Fruit fly (Drosophila melanogaster) whole organism: ENCODE data around the gene vri.

Experiments used
- CG8478 ChIP-seq: fragments of >200 bp; optimal IDR thresholded peaks from 2 replicates; lab custom pipeline; 2018; ENCODE audit warnings: inconsistent platforms
- Dll ChIP-seq: fragments of >200 bp; optimal IDR thresholded peaks from 2 replicates; lab custom pipeline; 2017
- EcR ChIP-seq, 2 experiments: fragments of >200 bp; optimal IDR thresholded peaks; 2 replicates each; lab custom pipeline; 2017; ENCODE audit warnings: missing biosample characterization in 2 of 2, missing genetic modification characterization in 2 of 2, missing genetic modification reagents in 2 of 2
- pan ChIP-seq: fragments of >200 bp; optimal IDR thresholded peaks from 2 replicates; lab custom pipeline; 2017
- psq ChIP-seq: fragments of >200 bp; optimal IDR thresholded peaks from 2 replicates; lab custom pipeline; 2017
- usp ChIP-seq: fragments of >200 bp; optimal IDR thresholded peaks from 2 replicates; lab custom pipeline; 2017; ENCODE audit warnings: missing biosample characterization, missing genetic modification characterization, mixed read lengths

The vri gene

dm6 chr2L:5288721-5289120, at the start of gene vri:
Gene vri, plus strand, starts transcription at chr2L:5288944.
- TF ChIP-seq EcR (GFP tag; optimal IDR thresholded peaks at IDR 0.05; lab: Kevin White, UChicago) (no peak), psq (no peak)

DNA sequence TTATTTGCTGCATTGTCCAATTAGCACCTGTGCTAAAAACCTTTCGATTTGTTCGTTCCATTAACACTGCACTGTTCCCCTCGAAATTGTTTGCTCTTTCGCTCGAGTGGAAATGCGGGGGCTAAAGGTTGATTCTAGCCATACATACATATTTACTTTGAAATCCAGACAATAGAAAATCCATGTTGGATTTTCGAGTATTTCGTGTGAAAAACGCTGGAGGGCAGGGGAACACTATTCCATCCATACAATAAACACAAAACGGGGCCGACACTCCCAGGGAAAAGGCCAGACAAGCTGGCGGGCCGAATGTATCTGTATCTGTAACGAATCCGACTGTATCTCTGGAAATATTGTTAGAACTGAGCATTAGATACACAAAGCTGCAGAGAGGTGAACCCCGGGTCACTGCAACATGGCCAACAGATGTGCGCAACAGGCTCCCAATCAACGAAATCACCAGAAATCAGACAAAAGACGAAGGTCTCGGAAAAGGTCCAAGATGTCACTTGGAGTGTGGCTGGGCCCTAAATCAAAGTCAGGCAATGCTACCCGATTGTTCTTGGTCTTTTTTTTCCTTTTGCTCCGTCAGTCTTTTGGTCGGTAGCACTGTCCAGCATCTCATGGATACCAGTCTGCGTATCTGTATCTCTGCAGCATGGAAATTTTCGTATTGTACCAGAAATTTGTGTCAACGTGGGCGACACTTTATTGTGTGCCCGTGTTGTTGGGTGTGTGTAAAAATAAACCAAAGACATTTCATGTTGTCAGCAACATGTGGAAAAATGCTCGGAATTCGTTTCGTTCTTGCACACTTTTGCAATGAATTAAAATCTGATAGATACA, 49.1 kb upstream of the vri start:
- no peak for TF ChIP-seq usp
- TF ChIP-seq psq: no peak
- TF ChIP-seq CG8478 (lab: Kevin White, UChicago): no peak
- TF ChIP-seq Dll (lab: Kevin White, UChicago): no peak
- no peak for TF ChIP-seq EcR (GFP tag; optimal IDR thresholded peaks at IDR 0.05; lab: Kevin White, UChicago)
- no peak for TF ChIP-seq pan (lab: Kevin White, UChicago)

DNA sequence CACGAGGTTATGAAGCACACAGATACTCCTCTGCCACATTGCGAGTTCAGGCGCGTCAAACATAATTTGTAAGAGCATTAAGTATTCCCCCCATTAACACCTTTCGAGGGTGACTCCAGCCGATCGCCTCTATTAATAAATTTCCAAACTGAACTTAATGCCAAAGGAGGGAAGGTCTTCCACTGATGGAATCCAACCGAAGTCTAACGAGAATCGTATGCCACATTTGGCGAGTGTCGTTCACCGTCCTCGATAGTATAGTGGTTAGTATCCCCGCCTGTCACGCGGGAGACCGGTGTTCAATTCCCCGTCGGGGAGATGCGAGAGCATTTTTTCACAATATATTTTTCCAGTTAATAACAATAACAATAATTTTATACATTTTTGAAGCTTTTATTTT, 48.2 kb upstream of the vri start:
- TF ChIP-seq EcR (GFP tag; optimal IDR thresholded peaks at IDR 0.05; lab: Kevin White, UChicago): no peak
- TF ChIP-seq usp: no peak
- TF ChIP-seq CG8478 (lab: Kevin White, UChicago): no peak
- no peak for TF ChIP-seq psq
- TF ChIP-seq pan (lab: Kevin White, UChicago): no peak
- no peak for TF ChIP-seq Dll (lab: Kevin White, UChicago)

DNA sequence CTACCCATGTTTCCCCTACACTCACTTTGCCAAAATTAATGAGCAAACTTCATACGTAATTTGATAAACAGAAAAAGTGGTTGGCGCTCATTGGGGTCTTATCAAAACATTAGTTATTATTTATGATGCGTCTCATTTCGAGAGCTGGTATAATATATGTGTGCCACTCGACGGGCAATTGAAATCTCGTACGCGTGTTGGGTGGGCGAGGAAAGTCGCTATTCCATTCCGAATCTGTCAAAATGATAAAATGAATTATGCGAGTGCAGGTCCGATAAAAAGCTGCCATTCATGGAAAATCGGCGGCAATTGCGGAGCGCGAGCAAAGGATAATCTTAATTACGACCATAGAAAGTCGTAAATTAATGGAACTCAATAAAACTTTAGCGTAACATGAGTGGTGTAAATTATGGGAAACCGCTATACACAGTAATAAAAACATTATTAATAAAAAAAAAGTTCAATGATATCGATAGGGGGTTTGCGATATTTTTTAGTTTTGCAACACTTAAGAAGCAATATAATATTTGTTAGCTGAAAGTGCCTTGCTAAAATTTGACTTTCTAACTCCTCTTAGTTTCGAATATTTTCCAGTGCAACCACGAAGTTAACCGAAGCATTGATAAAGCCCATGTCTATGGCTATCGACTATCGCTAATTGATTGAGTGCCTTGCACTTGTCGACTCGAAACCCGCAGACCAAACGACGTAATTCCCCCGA, 46.4 kb upstream of the vri start:
- TF ChIP-seq psq (no peak), pan (lab: Kevin White, UChicago) (no peak), EcR (GFP tag; optimal IDR thresholded peaks at IDR 0.05; lab: Kevin White, UChicago) (no peak), CG8478 (lab: Kevin White, UChicago) (no peak), usp (no peak), Dll (lab: Kevin White, UChicago) (no peak)

- TF ChIP-seq CG8478 (lab: Kevin White, UChicago) (no peak), pan (lab: Kevin White, UChicago) (no peak), usp (no peak), Dll (lab: Kevin White, UChicago) (no peak), EcR (GFP tag; optimal IDR thresholded peaks at IDR 0.05; lab: Kevin White, UChicago) (no peak), psq (no peak)
These were observed 43.3 kb upstream of the vri start for dm6 chr2L:5245363-5245892.

DNA sequence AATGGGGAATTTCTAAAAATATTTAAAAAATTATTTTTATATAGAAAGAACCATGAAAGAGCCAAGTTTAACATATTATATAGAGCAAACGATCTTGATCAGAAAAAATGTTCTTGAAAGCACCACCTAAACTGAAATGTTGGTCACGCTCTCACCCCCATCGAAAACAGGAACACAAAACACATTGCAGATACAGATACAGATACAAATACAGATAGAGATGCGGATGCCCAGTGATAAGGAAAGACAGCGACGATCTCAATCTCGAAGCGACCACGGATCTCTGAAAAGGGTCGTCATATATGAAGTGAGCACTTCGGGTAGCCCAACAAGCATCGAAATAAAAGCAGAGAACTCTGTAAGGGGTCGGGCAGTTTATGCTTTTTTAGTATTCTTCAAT, 41.4 kb upstream of the vri start:
- TF ChIP-seq EcR (GFP tag; optimal IDR thresholded peaks at IDR 0.05; lab: Kevin White, UChicago) (no peak), CG8478 (lab: Kevin White, UChicago) (no peak), usp (no peak), pan (lab: Kevin White, UChicago) (no peak), Dll (lab: Kevin White, UChicago) (no peak), psq (no peak)

DNA sequence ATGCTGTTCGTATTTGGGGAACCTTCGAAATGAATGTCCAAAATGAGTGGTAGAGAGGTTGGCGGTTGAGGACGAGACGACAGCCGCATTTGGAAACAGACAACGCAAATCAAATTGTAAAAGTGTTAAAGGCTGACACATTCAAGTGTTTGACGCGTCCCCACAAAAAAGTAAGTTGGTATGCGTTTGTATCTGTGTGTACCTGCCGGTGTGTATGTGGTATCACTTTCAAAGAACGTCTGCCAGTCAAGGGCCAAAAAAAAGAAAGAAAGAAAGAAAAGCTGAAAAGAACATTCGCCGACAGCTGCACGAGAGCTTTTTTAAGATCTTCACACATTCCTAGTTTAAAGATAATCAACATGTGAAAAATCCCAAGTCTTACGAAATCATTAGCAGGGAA, 40.9 kb upstream of the vri start:
- TF ChIP-seq CG8478 (lab: Kevin White, UChicago): no peak
- TF ChIP-seq pan (lab: Kevin White, UChicago): no peak
- TF ChIP-seq Dll (lab: Kevin White, UChicago): no peak
- no peak for TF ChIP-seq EcR (GFP tag; optimal IDR thresholded peaks at IDR 0.05; lab: Kevin White, UChicago)
- no peak for TF ChIP-seq usp
- TF ChIP-seq psq: no peak

DNA sequence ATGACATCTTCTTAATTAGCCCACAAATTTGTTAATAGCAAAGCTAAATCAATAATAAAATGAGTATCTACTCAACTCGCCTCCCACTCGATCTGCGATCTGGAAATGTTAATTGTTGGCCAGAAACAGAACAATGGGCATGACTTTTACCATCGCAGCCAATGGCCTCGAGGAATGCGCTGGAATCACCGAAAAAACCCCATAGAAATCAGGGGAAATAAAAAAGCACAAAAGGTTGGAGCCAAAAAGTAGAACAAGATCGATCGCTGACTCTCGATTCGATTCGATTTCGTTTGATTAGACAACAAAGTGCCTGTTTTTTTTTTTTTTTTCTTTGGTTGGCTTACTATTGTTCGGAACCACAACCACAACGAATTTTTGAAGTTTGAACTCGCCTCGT, 40.2 kb upstream of the vri start:
- TF ChIP-seq EcR (GFP tag; optimal IDR thresholded peaks at IDR 0.05; lab: Kevin White, UChicago) (no peak), psq (no peak), usp (no peak), pan (lab: Kevin White, UChicago) (no peak), Dll (lab: Kevin White, UChicago) (no peak), CG8478 (lab: Kevin White, UChicago) (no peak)

DNA sequence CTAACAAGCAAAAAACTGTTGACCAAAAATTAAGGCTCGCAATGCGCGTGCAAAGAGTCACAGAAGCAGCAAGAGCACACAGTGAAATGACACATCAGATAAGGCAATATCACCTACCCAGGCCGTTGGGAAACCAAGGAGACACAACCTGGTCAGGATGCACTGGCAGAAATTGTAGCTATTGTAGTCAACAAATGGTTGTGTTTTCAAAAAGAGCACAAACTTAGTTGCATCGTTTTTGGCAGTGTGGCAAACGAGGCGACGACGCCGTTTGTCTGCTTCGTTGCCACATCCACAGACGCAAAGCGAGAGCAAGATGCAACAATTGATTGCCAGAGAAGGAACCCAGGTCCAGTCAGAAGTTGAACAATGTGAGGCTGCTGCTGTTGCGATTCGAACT, 39.0 kb upstream of the vri start:
- TF ChIP-seq CG8478 (lab: Kevin White, UChicago) (no peak), psq (no peak), usp (no peak), Dll (lab: Kevin White, UChicago) (no peak), pan (lab: Kevin White, UChicago) (no peak), EcR (GFP tag; optimal IDR thresholded peaks at IDR 0.05; lab: Kevin White, UChicago) (no peak)

DNA sequence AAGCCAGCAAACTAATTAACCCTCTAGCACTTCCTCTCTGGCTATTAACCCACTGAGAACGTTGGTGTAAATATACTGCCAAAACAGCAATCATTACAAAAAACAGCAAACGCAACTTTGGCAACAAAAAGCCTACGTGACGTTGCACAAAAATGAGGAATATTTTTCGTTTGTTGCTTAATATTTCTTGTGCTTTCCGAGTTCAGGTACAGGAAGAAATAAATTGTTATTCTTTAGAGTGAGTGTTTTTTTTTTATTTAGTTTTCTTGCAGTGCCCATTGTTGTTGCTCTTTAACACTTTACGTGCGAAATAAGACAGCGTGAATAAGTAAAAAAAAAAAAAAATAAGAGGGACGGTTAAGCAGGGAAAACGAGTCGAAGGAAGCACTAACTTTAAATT, 37.6 kb upstream of the vri start:
- no peak for TF ChIP-seq CG8478 (lab: Kevin White, UChicago)
- no peak for TF ChIP-seq psq
- TF ChIP-seq EcR (GFP tag; optimal IDR thresholded peaks at IDR 0.05; lab: Kevin White, UChicago): no peak
- TF ChIP-seq Dll (lab: Kevin White, UChicago): no peak
- TF ChIP-seq usp: no peak
- TF ChIP-seq pan (lab: Kevin White, UChicago): no peak

DNA sequence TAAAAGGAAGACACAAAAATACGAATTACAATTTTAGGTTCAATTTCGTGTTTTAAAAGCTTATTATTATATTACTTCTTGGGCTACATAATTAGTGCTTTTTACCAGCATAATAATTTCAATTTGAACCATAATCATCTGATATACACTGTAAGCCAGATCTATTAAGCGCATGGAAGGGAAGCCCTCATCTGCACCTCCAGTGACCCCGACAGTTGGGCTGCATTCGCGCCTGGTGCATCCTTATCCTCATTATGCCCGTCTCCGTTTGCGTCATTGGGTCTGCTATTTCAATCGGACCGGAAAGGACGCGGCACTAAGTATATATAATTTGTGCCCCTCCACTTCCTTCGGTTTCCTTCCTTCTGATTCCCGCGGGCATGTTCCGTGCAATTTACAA, 37.0 kb upstream of the vri start:
- no peak for TF ChIP-seq Dll (lab: Kevin White, UChicago)
- TF ChIP-seq pan (lab: Kevin White, UChicago): no peak
- no peak for TF ChIP-seq EcR (GFP tag; optimal IDR thresholded peaks at IDR 0.05; lab: Kevin White, UChicago)
- TF ChIP-seq CG8478 (lab: Kevin White, UChicago): no peak
- TF ChIP-seq usp: no peak
- TF ChIP-seq psq: no peak
